Fruit fly (Drosophila melanogaster): ENCODE data around the gene CG5958.

dm6 chr2L:7387813-7388558 lies 45.3 kb downstream of the CG5958 start, which contains the start of the genes CG5149 and gudu:
- peak; percentile 1 for TF ChIP-seq h (GFP tag; optimal IDR thresholded peaks at IDR 0.05)
- TF ChIP-seq ey (GFP tag; optimal IDR thresholded peaks at IDR 0.05), result no peak
